Worm (Caenorhabditis elegans) whole organism, L4 larva: Measurements from ENCODE around the gene M01E10.3.
A peak's percentile ranks its signal among the peaks of the same experiment; 100 is the strongest.

Experiments
- D1046.2 ChIP-seq: fragments of 200-800 bp; sonication (Bioruptor generic); IDR thresholded peaks from 2 replicates; pipeline ENCODE4 v1.3.6; 2022; ENCODE audit warnings: missing genetic modification characterization, missing compliant biosample characterization
- F26F4.8 ChIP-seq: fragments of 200-800 bp; sonication (Bioruptor generic); conservative IDR thresholded peaks from 2 replicates; pipeline ENCODE4 v1.3.6; 2022; ENCODE audit warnings: missing genetic modification characterization, missing compliant biosample characterization
- F37D6.2 ChIP-seq: sonication (generic microtip); optimal IDR thresholded peaks from 2 replicates; lab custom pipeline; 2016; ENCODE audit warnings: mild to moderate bottlenecking, missing genetic modification characterization, missing compliant biosample characterization
- T26A8.4 ChIP-seq: fragments of 200-800 bp; sonication (Bioruptor generic); IDR thresholded peaks from 2 replicates; pipeline ENCODE4 v1.3.6; 2022; ENCODE audit warnings: missing genetic modification characterization, missing compliant biosample characterization
- ZK337.2 ChIP-seq: fragments of 200-800 bp; sonication (Bioruptor generic); IDR thresholded peaks from 2 replicates; pipeline ENCODE4 v1.3.6; 2022; ENCODE audit warnings: missing genetic modification reagents, missing genetic modification characterization, missing compliant biosample characterization
- ZK546.5 ChIP-seq, 2 experiments: sonication (generic microtip); optimal IDR thresholded peaks; 2 replicates each; lab custom pipeline; 2017; ENCODE audit warnings: missing biosample characterization in 2 of 2, missing genetic modification characterization in 2 of 2
- aly-2 ChIP-seq: sonication (generic microtip); optimal IDR thresholded peaks from 2 replicates; lab custom pipeline; 2018; ENCODE audit warnings: missing biosample characterization, missing genetic modification characterization
- ceh-82 ChIP-seq: sonication (generic microtip); optimal IDR thresholded peaks from 2 replicates; lab custom pipeline; 2017; ENCODE audit warnings: missing biosample characterization, missing genetic modification characterization
- ctbp-1 ChIP-seq: fragments of 200-800 bp; sonication (Bioruptor generic); IDR thresholded peaks from 2 replicates; pipeline ENCODE4 v1.3.6; 2022; ENCODE audit warnings: missing genetic modification reagents, missing genetic modification characterization, missing compliant biosample characterization
- daf-16 ChIP-seq, 3 experiments: sonication (generic microtip); optimal IDR thresholded peaks; 2 replicates each; lab custom pipeline; 2016 to 2017; ENCODE audit warnings: missing genetic modification characterization in 3 of 3, missing genetic modification reagents in 3 of 3, mild to moderate bottlenecking in 2 of 3, missing compliant biosample characterization in 2 of 3, missing biosample characterization in 1 of 3, moderate library complexity in 1 of 3
- daf-19 ChIP-seq: fragments of 200-800 bp; sonication (Bioruptor generic); conservative IDR thresholded peaks from 2 replicates; pipeline ENCODE4 v1.3.6; 2022; ENCODE audit warnings: missing genetic modification characterization, missing compliant biosample characterization
- daf-8 ChIP-seq: fragments of 200-800 bp; sonication (Bioruptor generic); IDR thresholded peaks from 2 replicates; pipeline ENCODE4 v1.3.6; 2022; ENCODE audit warnings: missing genetic modification characterization, missing compliant biosample characterization
- duxl-1 ChIP-seq: sonication (generic microtip); optimal IDR thresholded peaks from 2 replicates; lab custom pipeline; 2016; ENCODE audit warnings: mild to moderate bottlenecking, missing genetic modification characterization, moderate library complexity, missing compliant biosample characterization; ENCODE audit not compliant: poor library complexity
- egl-43 ChIP-seq: fragments of 200-800 bp; sonication (Bioruptor generic); IDR thresholded peaks from 2 replicates; pipeline ENCODE4 v1.3.6; 2022; ENCODE audit warnings: missing genetic modification reagents, missing genetic modification characterization, missing compliant biosample characterization
- hlh-30 ChIP-seq: sonication (generic microtip); optimal IDR thresholded peaks from 2 replicates; lab custom pipeline; 2017; ENCODE audit warnings: antibody characterized with exemption, mild to moderate bottlenecking, missing genetic modification characterization, missing compliant biosample characterization; ENCODE audit not compliant: insufficient read depth
- hmg-1.1 ChIP-seq: fragments of 200-800 bp; sonication (Bioruptor generic); IDR thresholded peaks from 2 replicates; pipeline ENCODE4 v1.3.6; 2022; ENCODE audit warnings: missing genetic modification reagents, missing genetic modification characterization, missing compliant biosample characterization
- lin-1 ChIP-seq: fragments of 200-800 bp; sonication (Bioruptor generic); IDR thresholded peaks from 2 replicates; pipeline ENCODE4 v1.3.6; 2022; ENCODE audit warnings: missing genetic modification reagents, missing genetic modification characterization, missing compliant biosample characterization
- lin-13 ChIP-seq: fragments of 150-350 bp; optimal IDR thresholded peaks from 2 replicates; lab custom pipeline; 2014; ENCODE audit warnings: missing biosample characterization, missing genetic modification reagents, missing genetic modification characterization
- lsy-2 ChIP-seq, 2 experiments: fragments of 150-350 bp in 1 of 2; sonication (generic microtip) in 1 of 2; optimal IDR thresholded peaks; 2 replicates each; lab custom pipeline; 2014 to 2017; ENCODE audit warnings: missing biosample characterization in 2 of 2, missing genetic modification characterization in 2 of 2
- madf-9 ChIP-seq: fragments of 200-800 bp; sonication (Bioruptor generic); conservative IDR thresholded peaks from 2 replicates; pipeline ENCODE4 v1.3.6; 2022; ENCODE audit warnings: missing genetic modification reagents, missing genetic modification characterization, missing compliant biosample characterization
- mdl-1 ChIP-seq, 2 experiments: fragments of 150-350 bp in 1 of 2; sonication (generic microtip) in 1 of 2; optimal IDR thresholded peaks; 2 replicates each; lab custom pipeline; 2014 to 2017; ENCODE audit warnings: missing biosample characterization in 2 of 2, missing genetic modification characterization in 2 of 2
- mep-1 ChIP-seq: fragments of 150-350 bp; sonication (generic microtip); optimal IDR thresholded peaks from 3 replicates; lab custom pipeline; 2014; ENCODE audit warnings: missing biosample characterization, missing genetic modification characterization
- nhr-102 ChIP-seq: sonication (generic microtip); optimal IDR thresholded peaks from 2 replicates; lab custom pipeline; 2016; ENCODE audit warnings: mild to moderate bottlenecking, missing genetic modification characterization, moderate library complexity, missing compliant biosample characterization
- nhr-11 ChIP-seq: fragments of 150-350 bp; optimal IDR thresholded peaks from 2 replicates; lab custom pipeline; 2014; ENCODE audit warnings: missing biosample characterization, missing genetic modification characterization
- nhr-237 ChIP-seq: sonication (generic microtip); optimal IDR thresholded peaks from 2 replicates; lab custom pipeline; 2017; ENCODE audit warnings: missing biosample characterization, missing genetic modification characterization
- nhr-28 ChIP-seq: fragments of 150-350 bp; optimal IDR thresholded peaks from 2 replicates; lab custom pipeline; 2014; ENCODE audit warnings: missing biosample characterization, missing genetic modification characterization
- pha-4 ChIP-seq, 2 experiments: fragments of 150-350 bp in 1 of 2; fragments of 200-800 bp in 1 of 2; sonication (Bioruptor generic) in 1 of 2; IDR thresholded peaks in 1 of 2; optimal IDR thresholded peaks in 1 of 2; 2 replicates each; pipeline versions ENCODE4 v1.3.6 to Lab custom; 2014 to 2022; ENCODE audit warnings: missing genetic modification characterization in 2 of 2, missing genetic modification reagents in 2 of 2, missing biosample characterization in 1 of 2, missing compliant biosample characterization in 1 of 2
- pqm-1 ChIP-seq: sonication (generic microtip); optimal IDR thresholded peaks from 2 replicates; lab custom pipeline; 2017; ENCODE audit warnings: missing biosample characterization, missing genetic modification characterization
- rbr-2 ChIP-seq: sonication (generic microtip); optimal IDR thresholded peaks from 2 replicates; lab custom pipeline; 2016; ENCODE audit warnings: missing genotype, missing genetic modification characterization, missing compliant biosample characterization
- saeg-2 ChIP-seq: fragments of 200-800 bp; sonication (Bioruptor generic); IDR thresholded peaks from 2 replicates; pipeline ENCODE4 v1.3.6; 2022; ENCODE audit warnings: missing genetic modification reagents, missing genetic modification characterization, missing compliant biosample characterization
- set-16 ChIP-seq: fragments of 200-800 bp; sonication (Bioruptor generic); IDR thresholded peaks from 2 replicates; pipeline ENCODE4 v1.3.6; 2022; ENCODE audit warnings: missing genetic modification reagents, missing genetic modification characterization, missing compliant biosample characterization
- snpc-1.2 ChIP-seq: fragments of 200-800 bp; sonication (Bioruptor generic); IDR thresholded peaks from 2 replicates; pipeline ENCODE4 v1.3.6; 2022; ENCODE audit warnings: missing genetic modification reagents, missing genetic modification characterization, missing compliant biosample characterization
- spr-1 ChIP-seq: sonication (generic microtip); optimal IDR thresholded peaks from 2 replicates; lab custom pipeline; 2016; ENCODE audit warnings: mild to moderate bottlenecking, missing genetic modification characterization, missing compliant biosample characterization
- spr-3 ChIP-seq: fragments of 200-800 bp; sonication (Bioruptor generic); optimal IDR thresholded peaks from 2 replicates; lab custom pipeline; 2018; ENCODE audit warnings: mild to moderate bottlenecking, missing genetic modification characterization, missing compliant biosample characterization
- tra-1 ChIP-seq: fragments of 200-800 bp; sonication (Bioruptor generic); IDR thresholded peaks from 2 replicates; pipeline ENCODE4 v1.3.6; 2022; ENCODE audit warnings: missing genetic modification reagents, missing genetic modification characterization, missing compliant biosample characterization
- unc-130 ChIP-seq: sonication (generic microtip); optimal IDR thresholded peaks from 2 replicates; lab custom pipeline; 2016; ENCODE audit warnings: missing genetic modification reagents, missing genetic modification characterization, missing compliant biosample characterization
- unc-62 ChIP-seq, 3 experiments: fragments of 150-350 bp in 1 of 3; sonication (generic microtip); optimal IDR thresholded peaks in 2 of 3; peaks in 1 of 3; 1 replicate in 1 of 3; 2 replicates in 2 of 3; lab custom pipeline; 2014 to 2017; ENCODE audit warnings: missing biosample characterization in 3 of 3, missing genetic modification characterization in 3 of 3, missing genetic modification reagents in 3 of 3, missing genotype in 1 of 3
- vab-7 ChIP-seq: fragments of 200-800 bp; sonication (Bioruptor generic); IDR thresholded peaks from 2 replicates; pipeline ENCODE4 v1.3.6; 2022; ENCODE audit warnings: missing genetic modification reagents, missing genetic modification characterization, missing compliant biosample characterization
- zfp-3 ChIP-seq: fragments of 200-800 bp; sonication (Bioruptor generic); conservative IDR thresholded peaks from 2 replicates; pipeline ENCODE4 v1.3.6; 2022; ENCODE audit warnings: missing genetic modification reagents, missing genetic modification characterization, missing compliant biosample characterization
- ztf-11 ChIP-seq: fragments of 150-350 bp; optimal IDR thresholded peaks from 2 replicates; lab custom pipeline; 2014; ENCODE audit warnings: missing biosample characterization, missing genetic modification characterization
- ztf-7 ChIP-seq: fragments of 150-350 bp; optimal IDR thresholded peaks from 2 replicates; lab custom pipeline; 2014; ENCODE audit warnings: missing biosample characterization, missing genetic modification characterization

M01E10.3 gene

ce11 chrIII:2050494-2050893 lies 3.5 kb downstream of the M01E10.3 start:
- TF ChIP-seq hmg-1.1 (GFP tag; lab: Robert Waterston, UW): no peak
- peak; percentile 18 for TF ChIP-seq pqm-1 (tag; lab: Kevin White, UChicago)

ce11 chrIII:2049825-2050224 lies 4.2 kb downstream of the M01E10.3 start:
- TF ChIP-seq nhr-28 (tag; lab: Kevin White, UChicago): peak; percentile 11
- TF ChIP-seq pqm-1 (tag; lab: Kevin White, UChicago): peak; percentile 6
- TF ChIP-seq mdl-1 (tag; optimal IDR thresholded peaks at IDR 0.05; lab: Kevin White, UChicago): no peak
- no peak for TF ChIP-seq ZK546.5 (tag; optimal IDR thresholded peaks at IDR 0.05; lab: Kevin White, UChicago)
- TF ChIP-seq unc-62 (GFP tag; optimal IDR thresholded peaks at IDR 0.05 in 1 of 2; lab: Kevin White, UChicago): peak in 1 of 2 experiments; percentile 80
- TF ChIP-seq unc-62 (tag; optimal IDR thresholded peaks at IDR 0.05; lab: Kevin White, UChicago): no peak
- no peak for TF ChIP-seq ceh-82 (tag; lab: Kevin White, UChicago)

ce11 chrIII:2047907-2048306 lies 6.1 kb downstream of the M01E10.3 start, which contains the start of gene dpy-1:
Gene dpy-1 (minus strand): TSS chrIII:2048007.
- no peak for TF ChIP-seq daf-8 (GFP tag; lab: Robert Waterston, UW)
- TF ChIP-seq nhr-237 (tag; lab: Kevin White, UChicago): no peak
- no peak for TF ChIP-seq F37D6.2 (tag; lab: Kevin White, UChicago)
- TF ChIP-seq spr-1 (tag; lab: Kevin White, UChicago): no peak
- TF ChIP-seq ztf-11: no peak
- TF ChIP-seq madf-9 (GFP tag; lab: Robert Waterston, UW): no peak
- TF ChIP-seq mdl-1 (tag; optimal IDR thresholded peaks at IDR 0.05; lab: Kevin White, UChicago): no peak
- TF ChIP-seq T26A8.4 (GFP tag; lab: Robert Waterston, UW): no peak
- TF ChIP-seq, all 104 proteins: peak for 0

- TF ChIP-seq saeg-2 (GFP tag; lab: Robert Waterston, UW) (no peak), snpc-1.2 (peak; percentile 73), vab-7 (peak; percentile 74), nhr-11 (tag; lab: Kevin White, UChicago) (no peak), pqm-1 (tag; lab: Kevin White, UChicago) (no peak), ctbp-1 (peak; percentile 58), ZK337.2 (GFP tag; lab: Robert Waterston, UW) (peak; percentile 78), lin-13 (peak; percentile 55), T26A8.4 (GFP tag; lab: Robert Waterston, UW) (peak; percentile 23), spr-1 (tag; lab: Kevin White, UChicago) (peak; percentile 51), D1046.2 (GFP tag; lab: Robert Waterston, UW) (peak; percentile 77; the same call in 1 of the 2 replicates), lin-1 (GFP tag; lab: Robert Waterston, UW) (peak; percentile 50; the same call in 1 of the 2 replicates), spr-3 (GFP tag; lab: Kevin White, UChicago) (peak; percentile 37), daf-16 (GFP tag; optimal IDR thresholded peaks at IDR 0.05; lab: Kevin White, UChicago) (peak in 1 of 2 experiments; percentile 9), daf-16 (tag; optimal IDR thresholded peaks at IDR 0.05; lab: Kevin White, UChicago) (no peak), egl-43 (peak; percentile 76), hlh-30 (tag; lab: Kevin White, UChicago) (peak; percentile 0), pha-4 (GFP tag; IDR thresholded peaks at IDR 0.05; lab: Robert Waterston, UW) (peak; percentile 71), pha-4 (tag; optimal IDR thresholded peaks at IDR 0.05; lab: Kevin White, UChicago) (no peak), set-16 (GFP tag; lab: Robert Waterston, UW) (peak; percentile 21; the same call in 1 of the 2 replicates), tra-1 (0 out of 2 replicates have a peak, but pooled peaks have one; percentile 26), unc-130 (GFP tag; lab: Kevin White, UChicago) (no peak), daf-19 (GFP tag; lab: Robert Waterston, UW) (no peak), lsy-2 (tag; optimal IDR thresholded peaks at IDR 0.05; lab: Kevin White, UChicago) (peak in 1 of 2 experiments; percentile 43), ztf-7 (tag; lab: Kevin White, UChicago) (no peak), aly-2 (tag; lab: Kevin White, UChicago) (no peak), duxl-1 (peak; percentile 57), nhr-102 (tag; lab: Kevin White, UChicago) (peak; percentile 50), F26F4.8 (GFP tag; lab: Robert Waterston, UW) (peak; percentile 67), mep-1 (peak; percentile 24), mdl-1 (tag; optimal IDR thresholded peaks at IDR 0.05; lab: Kevin White, UChicago) (no peak), rbr-2 (tag; lab: Kevin White, UChicago) (peak; percentile 22), zfp-3 (GFP tag; lab: Robert Waterston, UW) (no peak)
These were observed 21.5 kb downstream of the M01E10.3 start for ce11 chrIII:2032327-2033093.
